Fruit fly (Drosophila melanogaster) whole organism, prepupa: ENCODE data around the gene Ance-2.

Experiments
- Blimp-1 ChIP-seq: fragments of 200-800 bp; sonication (Bioruptor generic); optimal IDR thresholded peaks from 3 replicates; lab custom pipeline; 2017; ENCODE audit warnings: missing biosample characterization, missing genetic modification characterization, mild to moderate bottlenecking, moderate library complexity, missing genetic modification reagents
- CG10631 ChIP-seq: fragments of 200-800 bp; sonication (Bioruptor generic); optimal IDR thresholded peaks from 2 replicates; lab custom pipeline; 2016; ENCODE audit warnings: missing biosample characterization, missing genetic modification characterization
- CG10669 ChIP-seq: fragments of 200-800 bp; sonication (Bioruptor generic); optimal IDR thresholded peaks from 3 replicates; lab custom pipeline; 2018; ENCODE audit warnings: missing biosample characterization, mild to moderate bottlenecking, missing genetic modification characterization, moderate library complexity
- CG11294 ChIP-seq: fragments of 200-800 bp; sonication (Bioruptor generic); IDR thresholded peaks from 2 replicates; pipeline ENCODE4 v1.3.6; 2022; ENCODE audit warnings: missing biosample characterization, missing genetic modification characterization
- CG11762 ChIP-seq: fragments of 200-800 bp; sonication (Bioruptor generic); optimal IDR thresholded peaks from 3 replicates; lab custom pipeline; 2016; ENCODE audit warnings: missing biosample characterization, missing genetic modification characterization; ENCODE audit not compliant: insufficient read depth
- CG15336 ChIP-seq: fragments of 200-800 bp; sonication (Bioruptor generic); IDR thresholded peaks from 2 replicates; pipeline ENCODE4 v1.3.6; 2022; ENCODE audit warnings: missing biosample characterization, missing genetic modification characterization
- CG16779 ChIP-seq: fragments of 200-800 bp; sonication (Bioruptor generic); optimal IDR thresholded peaks from 3 replicates; lab custom pipeline; 2017; ENCODE audit warnings: missing biosample characterization, mild to moderate bottlenecking, missing genetic modification characterization
- CG31627 ChIP-seq: fragments of 200-800 bp; sonication (Bioruptor generic); optimal IDR thresholded peaks from 3 replicates; lab custom pipeline; 2016; ENCODE audit warnings: missing biosample characterization, missing genetic modification characterization
- CG34406 ChIP-seq: fragments of 200-800 bp; sonication (Bioruptor generic); optimal IDR thresholded peaks from 3 replicates; lab custom pipeline; 2016; ENCODE audit warnings: missing biosample characterization, missing genetic modification characterization
- CG3919 ChIP-seq: fragments of 200-800 bp; sonication (Bioruptor generic); optimal IDR thresholded peaks from 3 replicates; lab custom pipeline; 2016; ENCODE audit warnings: missing biosample characterization, missing genetic modification characterization
- CG6276 ChIP-seq: fragments of 200-800 bp; sonication (Bioruptor generic); optimal IDR thresholded peaks from 2 replicates; lab custom pipeline; 2017; ENCODE audit warnings: missing biosample characterization, mild to moderate bottlenecking, missing genetic modification characterization
- CG6792 ChIP-seq: fragments of 200-800 bp; sonication (Bioruptor generic); optimal IDR thresholded peaks from 3 replicates; lab custom pipeline; 2016; ENCODE audit warnings: missing biosample characterization, missing genetic modification characterization
- CG6808 ChIP-seq: fragments of 200-800 bp; sonication (Bioruptor generic); optimal IDR thresholded peaks from 3 replicates; lab custom pipeline; 2017; ENCODE audit warnings: missing biosample characterization, missing genetic modification characterization, mild to moderate bottlenecking, moderate library complexity, missing genetic modification reagents
- CG6854 ChIP-seq: fragments of 200-800 bp; sonication (Bioruptor generic); optimal IDR thresholded peaks from 2 replicates; lab custom pipeline; 2017; ENCODE audit warnings: missing biosample characterization, mild to moderate bottlenecking, missing genetic modification characterization
- CG8119 ChIP-seq: fragments of 200-800 bp; sonication (Bioruptor generic); IDR thresholded peaks from 3 replicates; pipeline ENCODE4 v1.3.6; 2022; ENCODE audit warnings: missing biosample characterization, missing genetic modification characterization
- CG8319 ChIP-seq: fragments of 200-800 bp; sonication (Bioruptor generic); optimal IDR thresholded peaks from 3 replicates; lab custom pipeline; 2016; ENCODE audit warnings: missing biosample characterization, missing genetic modification characterization
- CG8632 ChIP-seq: fragments of 200-800 bp; sonication (Bioruptor generic); optimal IDR thresholded peaks from 3 replicates; lab custom pipeline; 2016; ENCODE audit warnings: missing biosample characterization, missing genetic modification characterization
- CG9139 ChIP-seq: fragments of 200-800 bp; sonication (Bioruptor generic); optimal IDR thresholded peaks from 3 replicates; lab custom pipeline; 2017; ENCODE audit warnings: missing biosample characterization, mild to moderate bottlenecking, missing genetic modification characterization
- Eip75B ChIP-seq: fragments of 200-800 bp; sonication (Bioruptor generic); optimal IDR thresholded peaks from 3 replicates; lab custom pipeline; 2016; ENCODE audit warnings: missing biosample characterization, missing genetic modification characterization
- Eip78C ChIP-seq: fragments of 200-800 bp; sonication (Bioruptor generic); peaks from one replicate; lab custom pipeline; 2016; ENCODE audit warnings: missing biosample characterization, missing genetic modification characterization
- Eip93F ChIP-seq: fragments of 200-800 bp; sonication (Bioruptor generic); optimal IDR thresholded peaks from 2 replicates; lab custom pipeline; 2016; ENCODE audit warnings: missing biosample characterization, mild to moderate bottlenecking, missing genetic modification characterization
- Ets96B ChIP-seq: fragments of 200-800 bp; optimal IDR thresholded peaks from 2 replicates; lab custom pipeline; 2019; ENCODE audit warnings: missing biosample characterization, mild to moderate bottlenecking, missing genetic modification characterization, moderate library complexity
- Gug ChIP-seq: fragments of 200-800 bp; sonication (Bioruptor generic); IDR thresholded peaks from 2 replicates; pipeline ENCODE4 v1.3.6; 2022; ENCODE audit warnings: missing biosample characterization, missing genetic modification characterization
- Hr38 ChIP-seq: sonication (Bioruptor generic); optimal IDR thresholded peaks from 2 replicates; lab custom pipeline; 2016; ENCODE audit warnings: missing biosample characterization, missing genetic modification characterization
- Hr4 ChIP-seq: fragments of 200-800 bp; sonication (Bioruptor generic); optimal IDR thresholded peaks from 3 replicates; lab custom pipeline; 2016; ENCODE audit warnings: missing biosample characterization, missing genetic modification characterization
- Lpt ChIP-seq: fragments of 200-800 bp; sonication (Bioruptor generic); optimal IDR thresholded peaks from 3 replicates; lab custom pipeline; 2016; ENCODE audit warnings: missing biosample characterization, missing genetic modification characterization
- OdsH ChIP-seq: fragments of 200-800 bp; sonication (Bioruptor generic); optimal IDR thresholded peaks from 3 replicates; lab custom pipeline; 2016; ENCODE audit warnings: missing biosample characterization, missing genetic modification characterization
- Sox102F ChIP-seq: fragments of 200-800 bp; sonication (Bioruptor generic); optimal IDR thresholded peaks from 2 replicates; lab custom pipeline; 2016; ENCODE audit warnings: missing biosample characterization, mild to moderate bottlenecking, missing genetic modification characterization
- Sox15 ChIP-seq: fragments of 200-800 bp; sonication (Bioruptor generic); optimal IDR thresholded peaks from 3 replicates; lab custom pipeline; 2016; ENCODE audit warnings: missing biosample characterization, missing genetic modification characterization
- achi ChIP-seq: fragments of 200-800 bp; sonication (Bioruptor generic); optimal IDR thresholded peaks from 3 replicates; lab custom pipeline; 2016; ENCODE audit warnings: missing biosample characterization, missing genetic modification characterization
- acj6 ChIP-seq: fragments of 200-800 bp; sonication (Bioruptor generic); optimal IDR thresholded peaks from 3 replicates; lab custom pipeline; 2016; ENCODE audit warnings: missing biosample characterization, missing genetic modification characterization
- dsx ChIP-seq: fragments of 200-800 bp; optimal IDR thresholded peaks from 3 replicates; lab custom pipeline; 2019; ENCODE audit warnings: missing biosample characterization, mild to moderate bottlenecking, missing genetic modification characterization, moderate library complexity; ENCODE audit not compliant: poor library complexity, severe bottlenecking
- eg ChIP-seq: fragments of 200-800 bp; sonication (Bioruptor generic); IDR thresholded peaks from 3 replicates; pipeline ENCODE4 v1.3.6; 2022; ENCODE audit warnings: missing biosample characterization, missing genetic modification characterization
- fd85E ChIP-seq: fragments of 200-800 bp; sonication (Bioruptor generic); optimal IDR thresholded peaks from 3 replicates; lab custom pipeline; 2016; ENCODE audit warnings: missing biosample characterization, missing genetic modification characterization
- lz ChIP-seq: fragments of 200-800 bp; sonication (Bioruptor generic); optimal IDR thresholded peaks from 3 replicates; lab custom pipeline; 2016; ENCODE audit warnings: missing biosample characterization, missing genetic modification characterization
- net ChIP-seq: fragments of 200-800 bp; sonication (Bioruptor generic); optimal IDR thresholded peaks from 3 replicates; lab custom pipeline; 2016; ENCODE audit warnings: missing biosample characterization, missing genetic modification characterization
- pdm3 ChIP-seq: fragments of 200-800 bp; sonication (Bioruptor generic); optimal IDR thresholded peaks from 3 replicates; lab custom pipeline; 2016; ENCODE audit warnings: missing biosample characterization, missing genetic modification characterization
- salr ChIP-seq, 2 experiments: fragments of 200-800 bp; sonication (Bioruptor generic); optimal IDR thresholded peaks; 3 replicates each; lab custom pipeline; 2016 to 2018; ENCODE audit warnings: missing biosample characterization in 2 of 2, missing genetic modification characterization in 2 of 2, mild to moderate bottlenecking in 1 of 2
- spab ChIP-seq: fragments of 200-800 bp; sonication (Bioruptor generic); optimal IDR thresholded peaks from 2 replicates; lab custom pipeline; 2017; ENCODE audit warnings: missing biosample characterization, mild to moderate bottlenecking, missing genetic modification characterization, missing genetic modification reagents
- svp ChIP-seq: fragments of 200-800 bp; sonication (Bioruptor generic); peaks from one replicate; lab custom pipeline; 2016; ENCODE audit warnings: missing biosample characterization, missing genetic modification characterization
- vri ChIP-seq: fragments of 200-800 bp; sonication (Bioruptor generic); optimal IDR thresholded peaks from 3 replicates; lab custom pipeline; 2016; ENCODE audit warnings: missing biosample characterization, mild to moderate bottlenecking, missing genetic modification characterization

Gene Ance-2

DNA sequence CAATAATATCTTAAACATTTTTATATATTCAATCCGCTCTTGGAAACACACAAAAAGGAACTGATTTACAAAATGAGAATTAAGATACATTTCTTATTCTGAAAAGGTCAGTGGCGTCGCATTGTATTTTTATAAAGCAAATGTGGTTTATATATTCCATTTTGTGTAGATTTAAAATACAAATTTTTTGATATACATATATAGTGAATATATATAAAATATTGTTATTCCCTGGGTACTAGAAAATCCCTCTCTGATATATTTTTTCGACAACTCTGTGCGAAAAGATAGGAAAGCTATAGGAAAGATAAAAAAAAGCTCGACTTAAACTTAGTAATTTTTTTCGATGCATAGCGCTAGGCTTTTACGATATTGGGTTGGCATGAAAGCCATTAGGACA, 22.2 kb downstream of the Ance-2 start, which contains the start of gene CG42711:
Gene CG42711 (minus strand): TSS at position 45 of the 400 bp plus-strand sequence.
- TF ChIP-seq Sox102F (GFP tag; lab: Kevin White, UChicago) (no peak), OdsH (GFP tag; lab: Kevin White, UChicago) (peak; percentile 50), CG11294 (GFP tag; lab: Robert Waterston, UW) (peak; percentile 22; the same call in 1 of the 2 replicates), salr (GFP tag; optimal IDR thresholded peaks at IDR 0.05; lab: Kevin White, UChicago) (no peak), Eip78C (GFP tag; lab: Kevin White, UChicago) (peak; percentile 69), CG8632 (GFP tag; lab: Kevin White, UChicago) (peak; percentile 38), Ets96B (tag; lab: Kevin White, UChicago) (no peak), CG3919 (peak; percentile 3), pdm3 (peak; percentile 10), fd85E (GFP tag; lab: Kevin White, UChicago) (no peak), svp (peak; percentile 57), Eip75B (GFP tag; lab: Kevin White, UChicago) (no peak), CG9139 (no peak), Lpt (no peak), CG11762 (GFP tag; lab: Kevin White, UChicago) (no peak), CG15336 (GFP tag; lab: Robert Waterston, UW) (peak; percentile 81), Eip93F (GFP tag; lab: Kevin White, UChicago) (no peak), eg (GFP tag; lab: Robert Waterston, UW) (peak; percentile 78), lz (no peak), CG8319 (GFP tag; lab: Kevin White, UChicago) (no peak), net (GFP tag; lab: Kevin White, UChicago) (peak; percentile 18), CG8119 (peak; percentile 73), achi (GFP tag; lab: Kevin White, UChicago) (peak; percentile 18), CG10631 (peak; percentile 12), Gug (no peak), CG10669 (GFP tag; lab: Kevin White, UChicago) (peak; percentile 6), dsx (GFP tag; lab: Kevin White, UChicago) (no peak), CG34406 (peak; percentile 5), CG16779 (tag; lab: Kevin White, UChicago) (no peak), CG6854 (GFP tag; lab: Kevin White, UChicago) (no peak), spab (GFP tag; lab: Kevin White, UChicago) (no peak), Hr4 (GFP tag; lab: Kevin White, UChicago) (peak; percentile 30), Hr38 (GFP tag; lab: Kevin White, UChicago) (no peak), CG6276 (GFP tag; lab: Kevin White, UChicago) (peak; percentile 34), Sox15 (GFP tag; lab: Kevin White, UChicago) (no peak), vri (GFP tag; lab: Kevin White, UChicago) (no peak), Blimp-1 (GFP tag; lab: Kevin White, UChicago) (no peak), CG31627 (GFP tag; lab: Kevin White, UChicago) (no peak), CG6792 (GFP tag; lab: Kevin White, UChicago) (peak; percentile 35), acj6 (GFP tag; lab: Kevin White, UChicago) (peak; percentile 37)
- TF ChIP-seq, all 60 proteins: peak for 19

DNA sequence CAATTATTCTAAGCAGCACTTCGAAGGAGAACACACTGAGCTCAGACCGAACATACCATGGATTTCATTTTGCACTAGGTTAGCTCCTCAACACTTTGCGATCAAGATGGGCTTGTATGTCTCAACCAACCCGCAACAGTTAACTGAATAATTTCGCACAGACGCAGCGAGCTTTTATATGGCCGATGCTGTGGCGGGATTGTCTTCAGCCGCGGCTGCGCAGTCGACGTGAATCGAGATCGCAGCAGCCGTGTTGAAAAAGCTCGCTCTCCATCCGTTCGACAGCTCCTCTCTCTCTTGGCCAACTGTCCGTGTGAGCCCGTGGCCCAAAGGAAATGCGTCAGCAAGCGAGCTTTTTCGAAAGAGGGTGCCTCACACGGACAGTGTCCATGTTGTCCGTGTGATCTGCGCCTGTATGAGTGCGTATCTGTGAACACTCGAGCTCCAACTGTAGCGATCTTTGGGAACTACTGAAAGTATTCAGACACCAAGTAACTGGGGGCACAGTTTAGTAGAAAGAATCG, 25.5 kb downstream of the Ance-2 start, which contains the start of gene Vajk2:
Gene Vajk2 (minus strand): TSS at position 151 of the 524 bp plus-strand sequence.
- TF ChIP-seq CG6808 = no peak
- TF ChIP-seq pdm3 = no peak
- TF ChIP-seq eg (GFP tag; lab: Robert Waterston, UW) = peak; percentile 42; the same call in 1 of the 3 replicates
- peak; percentile 42 for TF ChIP-seq Eip78C (GFP tag; lab: Kevin White, UChicago)
- 0 out of 2 replicates have a peak, but pooled peaks have one; percentile 16 for TF ChIP-seq CG15336 (GFP tag; lab: Robert Waterston, UW)
- TF ChIP-seq, all 60 proteins: peak for 3
